Fruit fly (Drosophila melanogaster): Measurements from ENCODE around the gene CG34296.
A peak's percentile ranks its signal among the peaks of the same experiment; 100 is the strongest.

- no peak for TF ChIP-seq dac (GFP tag; optimal IDR thresholded peaks at IDR 0.05)
- TF ChIP-seq CG34406 (GFP tag; optimal IDR thresholded peaks at IDR 0.05): peak; percentile 6
- TF ChIP-seq Eip78C (GFP tag): peak; percentile 90
- TF ChIP-seq CG6854 (GFP tag; optimal IDR thresholded peaks at IDR 0.05): no peak
- peak; percentile 54 for TF ChIP-seq achi (GFP tag; optimal IDR thresholded peaks at IDR 0.05)
- TF ChIP-seq CG16779 (tag; optimal IDR thresholded peaks at IDR 0.05): no peak
- TF ChIP-seq spab (GFP tag; optimal IDR thresholded peaks at IDR 0.05): peak; percentile 37
- TF ChIP-seq Eip75B (GFP tag; optimal IDR thresholded peaks at IDR 0.05): peak; percentile 45
- no peak for TF ChIP-seq Lpt (GFP tag; optimal IDR thresholded peaks at IDR 0.05)
- peak; percentile 15 for TF ChIP-seq Smox (GFP tag; optimal IDR thresholded peaks at IDR 0.05)
- peak; percentile 61 for TF ChIP-seq CG3032 (tag; optimal IDR thresholded peaks at IDR 0.05)
Measured at dm6 chr3R:29690539-29690852, 31.8 kb upstream of the CG34296 start.
